Fruit fly (Drosophila melanogaster): ENCODE measurements around the gene CG32819.
"Not testable (repeated sequence)": the region's sequence is repeated elsewhere in the genome, so short reads cannot be mapped to it uniquely, and the experiment has no call there.

- TF ChIP-seq CG8478 (optimal IDR thresholded peaks at IDR 0.05); pan (optimal IDR thresholded peaks at IDR 0.05); usp (GFP tag; optimal IDR thresholded peaks at IDR 0.05): not testable (repeated sequence)
Measured at dm6 chrX:21615139-21615538, 5.8 kb downstream of the CG32819 start, which contains the start of gene CG32820.
